Fruit fly (Drosophila melanogaster) whole organism, prepupa: ENCODE results near the gene Spt20.
A peak's percentile ranks its signal among the peaks of the same experiment; 100 is the strongest.

ENCODE experiments used
- Blimp-1 ChIP-seq: fragments of 200-800 bp; sonication (Bioruptor generic); optimal IDR thresholded peaks from 3 replicates; lab custom pipeline; 2017; ENCODE audit warnings: missing biosample characterization, missing genetic modification characterization, mild to moderate bottlenecking, moderate library complexity, missing genetic modification reagents
- CG10631 ChIP-seq: fragments of 200-800 bp; sonication (Bioruptor generic); optimal IDR thresholded peaks from 2 replicates; lab custom pipeline; 2016; ENCODE audit warnings: missing biosample characterization, missing genetic modification characterization
- CG11762 ChIP-seq: fragments of 200-800 bp; sonication (Bioruptor generic); optimal IDR thresholded peaks from 3 replicates; lab custom pipeline; 2016; ENCODE audit warnings: missing biosample characterization, missing genetic modification characterization; ENCODE audit not compliant: insufficient read depth
- CG15336 ChIP-seq: fragments of 200-800 bp; sonication (Bioruptor generic); IDR thresholded peaks from 2 replicates; pipeline ENCODE4 v1.3.6; 2022; ENCODE audit warnings: missing biosample characterization, missing genetic modification characterization
- CG16779 ChIP-seq: fragments of 200-800 bp; sonication (Bioruptor generic); optimal IDR thresholded peaks from 3 replicates; lab custom pipeline; 2017; ENCODE audit warnings: missing biosample characterization, mild to moderate bottlenecking, missing genetic modification characterization
- CG3032 ChIP-seq: fragments of 200-800 bp; optimal IDR thresholded peaks from 2 replicates; lab custom pipeline; 2019; ENCODE audit warnings: missing biosample characterization, mild to moderate bottlenecking, missing genetic modification characterization, moderate library complexity
- CG31627 ChIP-seq: fragments of 200-800 bp; sonication (Bioruptor generic); optimal IDR thresholded peaks from 3 replicates; lab custom pipeline; 2016; ENCODE audit warnings: missing biosample characterization, missing genetic modification characterization
- CG32006 ChIP-seq: fragments of 200-800 bp; sonication (Bioruptor generic); optimal IDR thresholded peaks from 3 replicates; lab custom pipeline; 2017; ENCODE audit warnings: missing biosample characterization, mild to moderate bottlenecking, missing genetic modification characterization
- CG34406 ChIP-seq: fragments of 200-800 bp; sonication (Bioruptor generic); optimal IDR thresholded peaks from 3 replicates; lab custom pipeline; 2016; ENCODE audit warnings: missing biosample characterization, missing genetic modification characterization
- CG3919 ChIP-seq: fragments of 200-800 bp; sonication (Bioruptor generic); optimal IDR thresholded peaks from 3 replicates; lab custom pipeline; 2016; ENCODE audit warnings: missing biosample characterization, missing genetic modification characterization
- CG4318 ChIP-seq: fragments of 200-800 bp; sonication (Bioruptor generic); optimal IDR thresholded peaks from 3 replicates; lab custom pipeline; 2017; ENCODE audit warnings: missing biosample characterization, mild to moderate bottlenecking, missing genetic modification characterization
- CG6276 ChIP-seq: fragments of 200-800 bp; sonication (Bioruptor generic); optimal IDR thresholded peaks from 2 replicates; lab custom pipeline; 2017; ENCODE audit warnings: missing biosample characterization, mild to moderate bottlenecking, missing genetic modification characterization
- CG6792 ChIP-seq: fragments of 200-800 bp; sonication (Bioruptor generic); optimal IDR thresholded peaks from 3 replicates; lab custom pipeline; 2016; ENCODE audit warnings: missing biosample characterization, missing genetic modification characterization
- CG6808 ChIP-seq: fragments of 200-800 bp; sonication (Bioruptor generic); optimal IDR thresholded peaks from 3 replicates; lab custom pipeline; 2017; ENCODE audit warnings: missing biosample characterization, missing genetic modification characterization, mild to moderate bottlenecking, moderate library complexity, missing genetic modification reagents
- CG7368 ChIP-seq: fragments of 200-800 bp; sonication (Bioruptor generic); optimal IDR thresholded peaks from 3 replicates; lab custom pipeline; 2016; ENCODE audit warnings: missing biosample characterization, missing genetic modification characterization
- CG8119 ChIP-seq: fragments of 200-800 bp; sonication (Bioruptor generic); IDR thresholded peaks from 3 replicates; pipeline ENCODE4 v1.3.6; 2022; ENCODE audit warnings: missing biosample characterization, missing genetic modification characterization
- CG8319 ChIP-seq: fragments of 200-800 bp; sonication (Bioruptor generic); optimal IDR thresholded peaks from 3 replicates; lab custom pipeline; 2016; ENCODE audit warnings: missing biosample characterization, missing genetic modification characterization
- CG8632 ChIP-seq: fragments of 200-800 bp; sonication (Bioruptor generic); optimal IDR thresholded peaks from 3 replicates; lab custom pipeline; 2016; ENCODE audit warnings: missing biosample characterization, missing genetic modification characterization
- CG9139 ChIP-seq: fragments of 200-800 bp; sonication (Bioruptor generic); optimal IDR thresholded peaks from 3 replicates; lab custom pipeline; 2017; ENCODE audit warnings: missing biosample characterization, mild to moderate bottlenecking, missing genetic modification characterization
- Eip78C ChIP-seq: fragments of 200-800 bp; sonication (Bioruptor generic); peaks from one replicate; lab custom pipeline; 2016; ENCODE audit warnings: missing biosample characterization, missing genetic modification characterization
- Ets21C ChIP-seq: fragments of 200-800 bp; sonication (Bioruptor generic); optimal IDR thresholded peaks from 3 replicates; lab custom pipeline; 2016; ENCODE audit warnings: missing biosample characterization, missing genetic modification characterization
- Ets96B ChIP-seq: fragments of 200-800 bp; optimal IDR thresholded peaks from 2 replicates; lab custom pipeline; 2019; ENCODE audit warnings: missing biosample characterization, mild to moderate bottlenecking, missing genetic modification characterization, moderate library complexity
- Gug ChIP-seq: fragments of 200-800 bp; sonication (Bioruptor generic); IDR thresholded peaks from 2 replicates; pipeline ENCODE4 v1.3.6; 2022; ENCODE audit warnings: missing biosample characterization, missing genetic modification characterization
- Hr38 ChIP-seq: sonication (Bioruptor generic); optimal IDR thresholded peaks from 2 replicates; lab custom pipeline; 2016; ENCODE audit warnings: missing biosample characterization, missing genetic modification characterization
- Hr39 ChIP-seq: fragments of 200-800 bp; sonication (Bioruptor generic); optimal IDR thresholded peaks from 2 replicates; lab custom pipeline; 2016; ENCODE audit warnings: missing biosample characterization, missing genetic modification characterization
- OdsH ChIP-seq: fragments of 200-800 bp; sonication (Bioruptor generic); optimal IDR thresholded peaks from 3 replicates; lab custom pipeline; 2016; ENCODE audit warnings: missing biosample characterization, missing genetic modification characterization
- Smox ChIP-seq: fragments of 200-800 bp; sonication (Bioruptor generic); optimal IDR thresholded peaks from 3 replicates; lab custom pipeline; 2016; ENCODE audit warnings: missing biosample characterization, missing genetic modification characterization
- Sox102F ChIP-seq: fragments of 200-800 bp; sonication (Bioruptor generic); optimal IDR thresholded peaks from 2 replicates; lab custom pipeline; 2016; ENCODE audit warnings: missing biosample characterization, mild to moderate bottlenecking, missing genetic modification characterization
- Sox14 ChIP-seq: fragments of 200-800 bp; sonication (Bioruptor generic); optimal IDR thresholded peaks from 3 replicates; lab custom pipeline; 2016; ENCODE audit warnings: missing biosample characterization, missing genetic modification characterization
- Sox15 ChIP-seq: fragments of 200-800 bp; sonication (Bioruptor generic); optimal IDR thresholded peaks from 3 replicates; lab custom pipeline; 2016; ENCODE audit warnings: missing biosample characterization, missing genetic modification characterization
- achi ChIP-seq: fragments of 200-800 bp; sonication (Bioruptor generic); optimal IDR thresholded peaks from 3 replicates; lab custom pipeline; 2016; ENCODE audit warnings: missing biosample characterization, missing genetic modification characterization
- acj6 ChIP-seq: fragments of 200-800 bp; sonication (Bioruptor generic); optimal IDR thresholded peaks from 3 replicates; lab custom pipeline; 2016; ENCODE audit warnings: missing biosample characterization, missing genetic modification characterization
- dac ChIP-seq: fragments of 200-800 bp; sonication (Bioruptor generic); optimal IDR thresholded peaks from 2 replicates; lab custom pipeline; 2017; ENCODE audit warnings: missing biosample characterization, mild to moderate bottlenecking, missing genetic modification characterization
- dsx ChIP-seq: fragments of 200-800 bp; optimal IDR thresholded peaks from 3 replicates; lab custom pipeline; 2019; ENCODE audit warnings: missing biosample characterization, mild to moderate bottlenecking, missing genetic modification characterization, moderate library complexity; ENCODE audit not compliant: poor library complexity, severe bottlenecking
- esn ChIP-seq: fragments of 200-800 bp; sonication (Bioruptor generic); optimal IDR thresholded peaks from 2 replicates; lab custom pipeline; 2016; ENCODE audit warnings: missing biosample characterization, mild to moderate bottlenecking, missing genetic modification characterization, moderate library complexity
- fd59A ChIP-seq: fragments of 200-800 bp; sonication (Bioruptor generic); optimal IDR thresholded peaks from 2 replicates; lab custom pipeline; 2017; ENCODE audit warnings: missing biosample characterization, mild to moderate bottlenecking, missing genetic modification characterization, missing genetic modification reagents
- lz ChIP-seq: fragments of 200-800 bp; sonication (Bioruptor generic); optimal IDR thresholded peaks from 3 replicates; lab custom pipeline; 2016; ENCODE audit warnings: missing biosample characterization, missing genetic modification characterization
- net ChIP-seq: fragments of 200-800 bp; sonication (Bioruptor generic); optimal IDR thresholded peaks from 3 replicates; lab custom pipeline; 2016; ENCODE audit warnings: missing biosample characterization, missing genetic modification characterization
- pdm3 ChIP-seq: fragments of 200-800 bp; sonication (Bioruptor generic); optimal IDR thresholded peaks from 3 replicates; lab custom pipeline; 2016; ENCODE audit warnings: missing biosample characterization, missing genetic modification characterization
- salr ChIP-seq, 2 experiments: fragments of 200-800 bp; sonication (Bioruptor generic); optimal IDR thresholded peaks; 3 replicates each; lab custom pipeline; 2016 to 2018; ENCODE audit warnings: missing biosample characterization in 2 of 2, missing genetic modification characterization in 2 of 2, mild to moderate bottlenecking in 1 of 2
- ss ChIP-seq, 2 experiments: fragments of 200-800 bp; sonication (Bioruptor generic); optimal IDR thresholded peaks; 2 replicates in 1 of 2; 3 replicates in 1 of 2; lab custom pipeline; 2017 to 2018; ENCODE audit warnings: mild to moderate bottlenecking in 2 of 2, missing biosample characterization in 2 of 2, missing genetic modification characterization in 2 of 2, moderate library complexity in 1 of 2
- svp ChIP-seq: fragments of 200-800 bp; sonication (Bioruptor generic); peaks from one replicate; lab custom pipeline; 2016; ENCODE audit warnings: missing biosample characterization, missing genetic modification characterization
- vri ChIP-seq: fragments of 200-800 bp; sonication (Bioruptor generic); optimal IDR thresholded peaks from 3 replicates; lab custom pipeline; 2016; ENCODE audit warnings: missing biosample characterization, mild to moderate bottlenecking, missing genetic modification characterization

Spt20 gene

DNA sequence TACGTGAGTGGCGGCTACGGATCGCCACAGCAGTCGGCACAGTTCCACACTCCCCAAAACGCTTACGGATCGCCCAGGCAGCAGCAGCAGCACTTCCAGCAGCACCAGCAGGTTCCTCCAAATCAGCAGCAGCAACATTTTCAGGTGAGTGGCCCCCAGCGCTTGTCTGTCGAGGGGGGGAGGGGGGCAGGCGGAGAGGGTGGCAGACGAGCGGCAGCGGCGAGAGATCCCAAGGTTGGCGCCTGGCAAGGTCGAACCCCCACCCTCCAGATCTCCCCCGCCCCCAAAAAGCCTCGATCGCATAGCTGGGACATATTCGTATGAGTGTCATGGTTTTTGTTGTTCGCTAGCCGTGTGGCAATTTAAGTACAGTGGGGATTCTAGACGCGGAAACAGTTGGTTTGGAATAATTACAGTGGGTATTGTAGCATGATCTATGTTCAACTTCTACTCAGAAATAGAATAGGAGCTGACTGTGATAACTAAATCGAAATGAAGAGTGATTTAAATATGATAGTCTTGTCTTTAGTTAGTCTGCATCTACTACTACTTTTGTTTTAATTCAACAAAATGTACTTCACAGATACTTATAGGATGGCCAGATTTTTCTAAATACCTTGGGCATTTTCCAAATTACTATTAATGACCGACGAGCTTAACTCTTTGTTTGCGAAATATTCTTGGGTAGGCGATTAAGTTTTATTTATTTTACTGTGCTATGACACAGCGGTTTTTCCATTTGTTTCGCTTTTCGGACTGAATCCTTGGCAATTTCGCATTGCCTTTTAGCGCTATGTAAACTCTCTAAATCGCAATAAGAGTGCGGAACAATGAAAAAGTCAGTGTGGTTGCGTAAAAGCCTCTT, 23.9 kb upstream of the Spt20 start (continued):
- TF ChIP-seq CG8632 = peak; percentile 26
- peak; percentile 47 for TF ChIP-seq Hr39 (GFP tag; lab: Kevin White, UChicago)
- peak; percentile 46 for TF ChIP-seq CG3919 (GFP tag; lab: Kevin White, UChicago)
- peak; percentile 30 for TF ChIP-seq svp (GFP tag; lab: Kevin White, UChicago)
- TF ChIP-seq esn (GFP tag; lab: Kevin White, UChicago) = peak; percentile 64

DNA sequence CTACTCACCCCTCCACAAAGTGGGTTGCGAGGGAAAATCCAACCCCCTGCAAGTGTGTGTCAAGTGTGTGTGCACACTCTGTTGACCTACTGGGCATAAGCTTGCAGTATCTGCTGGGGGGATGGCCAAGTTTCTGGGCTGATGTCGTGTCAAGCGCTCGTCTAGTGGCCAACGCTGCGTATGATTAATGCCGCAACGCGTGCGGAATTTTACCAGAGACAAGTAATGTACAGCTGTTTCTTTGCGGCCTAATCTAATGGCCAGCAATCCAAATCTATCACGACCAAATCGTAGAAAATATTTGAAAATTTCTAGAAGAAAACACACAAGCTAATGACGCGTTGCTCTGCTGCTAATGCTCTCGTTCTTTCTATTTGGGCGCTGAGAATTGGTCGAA, 23.3 kb upstream of the Spt20 start:
- TF ChIP-seq CG3032 (tag; lab: Kevin White, UChicago) (no peak), svp (GFP tag; lab: Kevin White, UChicago) (no peak), Hr38 (GFP tag; lab: Kevin White, UChicago) (no peak), CG32006 (GFP tag; lab: Kevin White, UChicago) (no peak), CG7368 (GFP tag; lab: Kevin White, UChicago) (no peak), vri (GFP tag; lab: Kevin White, UChicago) (no peak), dsx (no peak), CG34406 (GFP tag; lab: Kevin White, UChicago) (no peak), CG11762 (GFP tag; lab: Kevin White, UChicago) (no peak), CG6276 (no peak), Ets96B (no peak), Sox15 (GFP tag; lab: Kevin White, UChicago) (no peak), dac (GFP tag; lab: Kevin White, UChicago) (no peak), lz (GFP tag; lab: Kevin White, UChicago) (no peak), Eip78C (GFP tag; lab: Kevin White, UChicago) (no peak), acj6 (GFP tag; lab: Kevin White, UChicago) (no peak), CG15336 (no peak)

DNA sequence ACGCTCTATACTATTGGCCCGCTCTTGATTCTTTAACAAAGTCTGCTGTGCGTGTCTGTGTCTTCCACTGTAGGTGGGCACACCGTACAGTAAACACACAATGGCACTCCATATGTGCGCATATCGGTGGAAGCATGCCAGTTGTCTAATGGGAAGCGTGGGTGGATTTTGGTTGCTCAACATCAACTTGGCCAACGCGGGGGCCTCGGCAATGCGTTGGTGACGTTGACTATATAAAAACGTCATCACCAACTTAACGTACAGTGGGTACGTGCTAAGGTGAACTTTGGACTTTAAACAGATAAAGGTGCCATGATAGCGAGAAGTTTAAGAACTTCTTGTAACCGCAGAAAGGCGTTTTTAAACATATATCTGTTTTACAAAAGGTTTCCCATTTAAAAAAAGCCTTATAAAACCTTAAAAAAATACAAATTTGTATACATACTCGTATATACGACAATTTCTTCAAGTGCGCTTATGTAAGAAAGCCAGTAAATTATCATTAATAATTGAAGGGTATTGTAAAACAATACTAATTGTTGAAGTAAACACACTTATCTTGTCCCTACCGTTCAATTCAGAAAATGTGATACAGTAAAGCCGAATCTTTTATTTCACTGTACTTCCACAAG, 22.8 kb upstream of the Spt20 start:
- TF ChIP-seq Eip78C (GFP tag; lab: Kevin White, UChicago) (peak; percentile 87), achi (GFP tag; lab: Kevin White, UChicago) (peak; percentile 41), CG31627 (GFP tag; lab: Kevin White, UChicago) (peak; percentile 65), net (peak; percentile 47), CG34406 (GFP tag; lab: Kevin White, UChicago) (peak; percentile 50), Gug (GFP tag; lab: Robert Waterston, UW) (peak; percentile 26; the same call in 1 of the 2 replicates), Sox14 (peak; percentile 36), CG4318 (GFP tag; lab: Kevin White, UChicago) (peak; percentile 50), salr (GFP tag; optimal IDR thresholded peaks at IDR 0.05; lab: Kevin White, UChicago) (peak in 1 of 2 experiments; percentile 41), esn (GFP tag; lab: Kevin White, UChicago) (peak; percentile 78), ss (GFP tag; optimal IDR thresholded peaks at IDR 0.05; lab: Kevin White, UChicago) (peak; percentile 15 to 62), pdm3 (GFP tag; lab: Kevin White, UChicago) (peak; percentile 45), CG10631 (GFP tag; lab: Kevin White, UChicago) (peak; percentile 54), CG6792 (peak; percentile 33), Smox (GFP tag; lab: Kevin White, UChicago) (peak; percentile 30), CG8632 (peak; percentile 45), CG6808 (peak; percentile 53), Sox102F (GFP tag; lab: Kevin White, UChicago) (peak; percentile 62), acj6 (GFP tag; lab: Kevin White, UChicago) (peak; percentile 61), OdsH (peak; percentile 66), CG16779 (peak; percentile 4), lz (GFP tag; lab: Kevin White, UChicago) (peak; percentile 58), Blimp-1 (GFP tag; lab: Kevin White, UChicago) (no peak), CG9139 (no peak), Hr38 (GFP tag; lab: Kevin White, UChicago) (no peak), dac (GFP tag; lab: Kevin White, UChicago) (no peak), Ets21C (GFP tag; lab: Kevin White, UChicago) (peak; percentile 58), CG6276 (peak; percentile 68), Hr39 (GFP tag; lab: Kevin White, UChicago) (peak; percentile 61), dsx (no peak), CG8119 (GFP tag; lab: Robert Waterston, UW) (peak; percentile 48; the same call in 1 of the 3 replicates), CG8319 (GFP tag; lab: Kevin White, UChicago) (peak; percentile 27), fd59A (peak; percentile 8)
